Worm (Caenorhabditis elegans) whole organism, midembryonic: ENCODE data around the gene T26E4.4.

Experiments
- T22C8.4 ChIP-seq: fragments of 200-800 bp; sonication (Bioruptor generic); IDR thresholded peaks from 2 replicates; pipeline ENCODE4 v1.3.6; 2022; ENCODE audit warnings: missing genetic modification characterization, missing compliant biosample characterization
- cog-1 ChIP-seq: sonication (generic microtip); optimal IDR thresholded peaks from 2 replicates; lab custom pipeline; 2016; ENCODE audit warnings: missing genetic modification characterization, missing compliant biosample characterization
- flt-1 ChIP-seq: fragments of 200-800 bp; sonication (Bioruptor generic); IDR thresholded peaks from 2 replicates; pipeline ENCODE4 v1.3.6; 2022; ENCODE audit warnings: missing genetic modification characterization, missing compliant biosample characterization
- klf-2 ChIP-seq: fragments of 200-800 bp; sonication (Bioruptor generic); conservative IDR thresholded peaks from 2 replicates; pipeline ENCODE4 v1.3.6; 2022; ENCODE audit warnings: missing genetic modification reagents, missing genetic modification characterization, missing compliant biosample characterization
- med-1 ChIP-seq: sonication (generic microtip); optimal IDR thresholded peaks from 2 replicates; lab custom pipeline; 2017; ENCODE audit warnings: missing genetic modification characterization, mild to moderate bottlenecking, missing compliant biosample characterization, antibody characterized with exemption, missing genetic modification reagents; ENCODE audit not compliant: insufficient read depth
- ref-1 ChIP-seq: fragments of 200-800 bp; sonication (Bioruptor generic); conservative IDR thresholded peaks from 2 replicates; pipeline ENCODE4 v1.3.6; 2022; ENCODE audit warnings: missing genetic modification reagents, missing genetic modification characterization, missing compliant biosample characterization
- tab-1 ChIP-seq: fragments of 200-800 bp; sonication (Bioruptor generic); IDR thresholded peaks from 2 replicates; pipeline ENCODE4 v1.3.6; 2022; ENCODE audit warnings: missing genetic modification characterization, missing compliant biosample characterization
- ztf-23 ChIP-seq: fragments of 200-800 bp; sonication (Bioruptor generic); IDR thresholded peaks from 2 replicates; pipeline ENCODE4 v1.3.6; 2022; ENCODE audit warnings: missing genetic modification reagents, missing genetic modification characterization, missing compliant biosample characterization
- ztf-29 ChIP-seq: fragments of 200-800 bp; sonication (Bioruptor generic); IDR thresholded peaks from 2 replicates; pipeline ENCODE4 v1.3.6; 2022; ENCODE audit warnings: missing genetic modification reagents, missing genetic modification characterization, missing compliant biosample characterization

T26E4.4 gene

ce11 chrV:15792409-15792808, at the start of gene T26E4.4:
Gene T26E4.4, minus strand, starts transcription at chrV:15792509.
- TF ChIP-seq cog-1 (tag; lab: Kevin White, UChicago) (no peak), ztf-23 (GFP tag; lab: Robert Waterston, UW) (no peak), ref-1 (GFP tag; lab: Robert Waterston, UW) (no peak), T22C8.4 (GFP tag; lab: Robert Waterston, UW) (no peak), tab-1 (GFP tag; lab: Robert Waterston, UW) (no peak), ztf-29 (GFP tag; lab: Robert Waterston, UW) (no peak), med-1 (GFP tag; lab: Kevin White, UChicago) (no peak), klf-2 (GFP tag; lab: Robert Waterston, UW) (no peak), flt-1 (GFP tag; lab: Robert Waterston, UW) (no peak)

- TF ChIP-seq ref-1 (GFP tag; lab: Robert Waterston, UW): no peak
- TF ChIP-seq ztf-29 (GFP tag; lab: Robert Waterston, UW): no peak
- TF ChIP-seq tab-1 (GFP tag; lab: Robert Waterston, UW): no peak
- TF ChIP-seq med-1 (GFP tag; lab: Kevin White, UChicago): no peak
- TF ChIP-seq flt-1 (GFP tag; lab: Robert Waterston, UW): no peak
- TF ChIP-seq cog-1 (tag; lab: Kevin White, UChicago): no peak
- TF ChIP-seq klf-2 (GFP tag; lab: Robert Waterston, UW): no peak
- no peak for TF ChIP-seq T22C8.4 (GFP tag; lab: Robert Waterston, UW)
- no peak for TF ChIP-seq ztf-23 (GFP tag; lab: Robert Waterston, UW)
These were observed 48.8 kb upstream of the T26E4.4 start, which contains the start of gene srh-149 for ce11 chrV:15841095-15841494. Gene srh-149, minus strand, starts transcription at chrV:15841195.

DNA sequence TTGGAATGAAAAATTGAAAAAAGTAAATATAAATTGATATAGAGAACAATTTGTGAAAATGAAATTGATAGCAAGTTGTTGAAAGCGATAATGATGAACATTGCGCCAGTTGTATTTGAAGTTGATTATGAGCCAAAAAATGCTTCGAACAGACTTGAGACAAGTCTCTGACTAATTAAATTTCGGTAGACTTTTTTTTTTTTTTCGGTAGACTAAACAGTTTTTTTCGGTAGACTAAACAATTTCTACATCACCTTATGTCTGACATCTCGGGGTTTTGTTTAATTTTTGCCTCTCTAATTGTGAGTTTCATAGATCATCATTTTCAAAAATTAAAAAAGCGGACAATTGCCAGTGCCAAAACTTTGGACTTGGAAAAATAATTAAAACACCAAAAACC, 41.3 kb upstream of the T26E4.4 start, which contains the start of gene srbc-54:
TSS of gene srbc-54 (minus strand) at position 101 of the 400 bp plus-strand sequence.
- TF ChIP-seq med-1 (GFP tag; lab: Kevin White, UChicago) (no peak), klf-2 (GFP tag; lab: Robert Waterston, UW) (no peak), flt-1 (GFP tag; lab: Robert Waterston, UW) (no peak), tab-1 (GFP tag; lab: Robert Waterston, UW) (no peak)

DNA sequence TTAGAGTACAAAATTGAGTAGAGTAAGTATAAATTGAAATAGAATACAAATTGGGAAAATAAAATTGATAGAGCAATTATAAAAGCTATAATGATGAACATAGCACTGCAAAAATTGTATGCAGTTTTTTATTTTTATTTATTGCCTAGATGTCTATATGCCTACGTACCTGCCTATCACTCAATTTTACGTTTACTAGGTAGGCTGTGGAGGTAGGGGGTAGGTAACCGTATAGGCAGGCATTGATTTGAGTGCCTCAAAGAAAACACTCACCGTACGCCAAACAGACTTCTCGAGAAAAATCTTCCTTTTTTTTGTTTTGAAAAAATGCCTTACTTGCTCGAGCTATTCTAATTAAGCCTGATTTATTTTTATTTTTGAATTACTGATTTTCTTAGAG, 39.3 kb upstream of the T26E4.4 start, which contains the start of gene srbc-56:
TSS of gene srbc-56 (minus strand) at position 101 of the 400 bp plus-strand sequence.
- TF ChIP-seq med-1 (GFP tag; lab: Kevin White, UChicago) (no peak), flt-1 (GFP tag; lab: Robert Waterston, UW) (no peak), ztf-23 (GFP tag; lab: Robert Waterston, UW) (no peak), tab-1 (GFP tag; lab: Robert Waterston, UW) (no peak), klf-2 (GFP tag; lab: Robert Waterston, UW) (no peak)

ce11 chrV:15829907-15830306, 37.6 kb upstream of the T26E4.4 start, which contains the start of gene srbc-55:
Gene srbc-55, minus strand, starts transcription at chrV:15830007.
- TF ChIP-seq med-1 (GFP tag; lab: Kevin White, UChicago) (no peak), klf-2 (GFP tag; lab: Robert Waterston, UW) (no peak), T22C8.4 (GFP tag; lab: Robert Waterston, UW) (no peak), flt-1 (GFP tag; lab: Robert Waterston, UW) (no peak), cog-1 (tag; lab: Kevin White, UChicago) (no peak), ztf-23 (GFP tag; lab: Robert Waterston, UW) (no peak), ztf-29 (GFP tag; lab: Robert Waterston, UW) (no peak), ref-1 (GFP tag; lab: Robert Waterston, UW) (no peak), tab-1 (GFP tag; lab: Robert Waterston, UW) (no peak)

DNA sequence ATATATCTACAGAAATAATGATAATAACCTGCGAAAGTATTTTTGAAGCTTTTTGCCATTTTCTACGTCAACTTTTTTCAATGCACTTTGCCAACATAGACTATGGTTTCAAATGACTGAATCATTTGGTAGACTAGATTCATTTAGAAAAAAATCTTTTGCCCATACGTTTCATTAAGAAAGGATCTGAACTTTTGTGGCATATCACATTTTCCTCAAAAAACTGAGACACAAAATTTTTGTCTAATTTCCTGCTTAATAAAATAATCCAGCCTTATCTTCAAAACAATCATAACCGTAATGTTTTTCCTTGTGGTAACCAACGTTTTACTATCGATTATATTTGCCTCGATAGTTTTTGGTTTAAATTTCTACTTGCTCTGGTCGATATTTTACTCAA, 33.8 kb upstream of the T26E4.4 start, which contains the start of gene srbc-51:
TSS of gene srbc-51 (plus strand) at position 301 of the 400 bp plus-strand sequence.
- no peak for TF ChIP-seq ztf-29 (GFP tag; lab: Robert Waterston, UW)
- no peak for TF ChIP-seq klf-2 (GFP tag; lab: Robert Waterston, UW)
- TF ChIP-seq med-1 (GFP tag; lab: Kevin White, UChicago): no peak
- no peak for TF ChIP-seq tab-1 (GFP tag; lab: Robert Waterston, UW)
- TF ChIP-seq ref-1 (GFP tag; lab: Robert Waterston, UW): no peak
- no peak for TF ChIP-seq cog-1 (tag; lab: Kevin White, UChicago)
- TF ChIP-seq flt-1 (GFP tag; lab: Robert Waterston, UW): no peak

DNA sequence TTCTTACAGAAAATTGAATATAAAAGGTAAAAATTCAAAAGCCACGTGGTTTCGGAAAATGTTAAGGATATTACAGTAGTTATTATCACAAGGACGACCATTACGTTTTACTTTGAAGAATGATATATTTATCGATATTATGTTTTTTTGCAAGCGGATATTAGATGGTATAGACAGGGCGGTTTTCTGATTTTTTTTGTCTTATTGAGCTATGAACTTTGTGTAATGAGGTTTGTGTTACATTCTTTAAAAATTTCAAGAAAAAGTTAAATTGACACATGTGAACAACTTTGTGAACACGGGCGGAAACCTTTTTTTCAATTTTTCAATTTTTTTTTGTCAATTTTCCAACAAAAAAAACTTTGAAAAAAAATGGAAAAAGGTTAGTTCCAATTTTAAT, 32.6 kb upstream of the T26E4.4 start, which contains the start of gene srbc-50:
TSS of gene srbc-50 (minus strand) at position 101 of the 400 bp plus-strand sequence.
- TF ChIP-seq T22C8.4 (GFP tag; lab: Robert Waterston, UW) (no peak), klf-2 (GFP tag; lab: Robert Waterston, UW) (no peak), med-1 (GFP tag; lab: Kevin White, UChicago) (no peak), tab-1 (GFP tag; lab: Robert Waterston, UW) (no peak), flt-1 (GFP tag; lab: Robert Waterston, UW) (no peak), ref-1 (GFP tag; lab: Robert Waterston, UW) (no peak), ztf-23 (GFP tag; lab: Robert Waterston, UW) (no peak), ztf-29 (GFP tag; lab: Robert Waterston, UW) (no peak), cog-1 (tag; lab: Kevin White, UChicago) (no peak)

- TF ChIP-seq ref-1 (GFP tag; lab: Robert Waterston, UW) (no peak), tab-1 (GFP tag; lab: Robert Waterston, UW) (no peak), ztf-23 (GFP tag; lab: Robert Waterston, UW) (no peak), T22C8.4 (GFP tag; lab: Robert Waterston, UW) (no peak), cog-1 (tag; lab: Kevin White, UChicago) (no peak), klf-2 (GFP tag; lab: Robert Waterston, UW) (no peak), flt-1 (GFP tag; lab: Robert Waterston, UW) (no peak), ztf-29 (GFP tag; lab: Robert Waterston, UW) (no peak), med-1 (GFP tag; lab: Kevin White, UChicago) (no peak)
These were observed 29.1 kb upstream of the T26E4.4 start, which contains the start of gene srbc-49 for ce11 chrV:15821398-15821797. Gene srbc-49, plus strand, starts transcription at chrV:15821698.

ce11 chrV:15819983-15820382, 27.7 kb upstream of the T26E4.4 start, which contains the start of gene srbc-48:
Gene srbc-48, plus strand, starts transcription at chrV:15820283.
- TF ChIP-seq klf-2 (GFP tag; lab: Robert Waterston, UW): no peak
- no peak for TF ChIP-seq ztf-29 (GFP tag; lab: Robert Waterston, UW)
- TF ChIP-seq med-1 (GFP tag; lab: Kevin White, UChicago): no peak
- TF ChIP-seq T22C8.4 (GFP tag; lab: Robert Waterston, UW): no peak
- no peak for TF ChIP-seq flt-1 (GFP tag; lab: Robert Waterston, UW)
- no peak for TF ChIP-seq ztf-23 (GFP tag; lab: Robert Waterston, UW)
- TF ChIP-seq cog-1 (tag; lab: Kevin White, UChicago): no peak
- no peak for TF ChIP-seq tab-1 (GFP tag; lab: Robert Waterston, UW)
- no peak for TF ChIP-seq ref-1 (GFP tag; lab: Robert Waterston, UW)
